Worm (Caenorhabditis elegans) whole organism, L4/young adult: Measurements from ENCODE around the gene zip-3.

Experiments used
- W03F9.2 ChIP-seq: fragments of 150-350 bp; optimal IDR thresholded peaks from 2 replicates; lab custom pipeline; 2014; ENCODE audit warnings: missing biosample characterization, missing genetic modification characterization
- dao-5 ChIP-seq: sonication (generic microtip); optimal IDR thresholded peaks from 2 replicates; lab custom pipeline; 2016; ENCODE audit warnings: missing genotype, missing genetic modification characterization, moderate library complexity, missing compliant biosample characterization
- him-1 ChIP-seq: sonication (generic microtip); optimal IDR thresholded peaks from 2 replicates; lab custom pipeline; 2016; ENCODE audit warnings: missing genotype, missing genetic modification reagents, missing genetic modification characterization, missing compliant biosample characterization

Gene zip-3

DNA sequence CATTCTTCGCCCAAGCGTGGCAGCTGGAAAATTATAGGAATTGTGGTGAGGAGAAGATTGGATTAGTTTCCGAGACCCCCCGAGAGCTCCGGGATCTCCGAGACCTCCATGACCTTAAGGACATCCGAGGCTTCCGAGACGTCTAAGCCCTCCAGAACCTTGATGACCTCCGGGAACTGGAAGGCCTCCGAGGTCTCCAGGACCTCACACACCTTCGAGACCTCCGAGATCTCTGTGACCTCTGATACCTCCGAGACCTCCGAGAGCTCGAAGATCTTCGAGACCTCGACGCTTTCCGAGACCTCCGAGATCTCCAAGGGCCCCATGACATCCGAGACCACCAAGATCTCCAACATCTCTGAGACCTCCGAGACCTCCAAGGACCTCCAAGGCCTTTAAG, 25.0 kb upstream of the zip-3 start:
- no peak for TF ChIP-seq him-1
- no peak for TF ChIP-seq W03F9.2 (tag; lab: Kevin White, UChicago)
- no peak for TF ChIP-seq dao-5

DNA sequence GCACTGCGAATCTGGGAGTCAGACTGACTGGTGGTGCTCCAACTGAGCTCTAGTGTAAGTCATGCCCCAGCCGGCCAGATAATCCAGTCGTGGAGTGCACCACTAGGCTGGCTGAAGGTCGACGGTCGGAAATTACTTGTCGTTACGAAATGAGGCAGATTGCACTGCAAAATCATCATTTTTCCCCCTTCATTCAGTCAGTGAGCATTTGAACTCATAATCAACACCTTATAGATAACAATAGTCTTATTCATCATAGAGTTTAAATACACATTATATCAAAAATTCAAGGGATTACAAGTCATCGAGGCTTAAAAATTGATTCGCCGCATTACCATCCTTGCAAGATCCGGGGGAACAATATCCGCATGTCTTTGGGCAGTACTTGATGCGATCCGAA, 24.6 kb upstream of the zip-3 start:
- no peak for TF ChIP-seq W03F9.2 (tag; lab: Kevin White, UChicago)
- no peak for TF ChIP-seq him-1
- no peak for TF ChIP-seq dao-5

DNA sequence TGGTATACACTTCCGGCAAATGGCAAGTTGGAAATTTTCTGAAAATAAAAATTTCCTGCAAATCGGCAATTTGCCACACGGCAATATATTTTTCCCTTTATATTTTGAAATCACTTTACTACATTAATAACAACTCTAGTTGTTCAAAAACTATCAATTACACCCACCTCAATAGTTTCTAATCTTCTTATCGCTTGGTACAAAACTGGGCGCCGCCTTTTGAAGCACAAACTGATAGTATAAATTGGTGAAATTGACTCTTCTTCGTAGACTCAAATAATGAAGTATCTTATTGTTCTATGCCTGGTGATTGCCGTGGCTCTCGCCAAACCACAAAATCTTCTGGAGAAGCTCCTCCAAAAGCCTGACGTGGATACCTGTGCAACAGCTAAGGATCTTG, 23.8 kb upstream of the zip-3 start, which contains the start of gene Y39G8B.9:
TSS of gene Y39G8B.9 (plus strand) at position 269 of the 400 bp plus-strand sequence.
- TF ChIP-seq dao-5 (no peak), him-1 (no peak), W03F9.2 (tag; lab: Kevin White, UChicago) (no peak)

DNA sequence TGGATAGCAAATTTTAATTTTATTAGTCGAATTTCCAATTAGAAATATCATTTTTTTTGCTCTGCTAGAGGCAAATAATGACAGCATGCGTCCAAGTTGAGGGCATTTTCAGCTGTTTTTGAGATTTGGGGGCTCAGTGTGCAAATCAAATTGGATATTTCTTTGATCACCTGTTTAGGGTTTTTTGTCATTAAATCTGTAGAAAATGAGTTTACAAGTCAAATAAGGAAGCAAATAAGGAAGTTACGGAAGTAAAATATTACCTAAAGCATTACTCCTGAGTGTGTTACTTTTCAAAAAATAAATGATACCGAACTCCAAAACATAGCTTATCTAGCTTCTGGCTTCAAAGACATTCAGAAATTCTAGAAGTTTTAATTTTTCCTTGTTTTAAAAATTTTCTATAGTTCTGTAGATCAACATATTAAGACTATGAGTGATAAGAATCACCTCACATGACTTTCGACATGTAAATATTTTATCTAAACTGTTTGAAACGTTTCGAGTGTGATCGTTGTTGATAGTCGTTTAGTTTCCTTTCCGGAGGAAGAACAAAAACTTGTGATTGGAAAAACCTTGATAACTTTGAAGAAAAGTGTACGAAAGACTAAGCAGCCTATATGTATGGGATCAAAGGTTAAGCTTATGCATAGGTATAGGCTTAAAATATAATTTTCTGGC, 22.7 kb upstream of the zip-3 start, which contains the start of gene sre-48:
TSS of gene sre-48 (minus strand) at position 51 of the 681 bp plus-strand sequence.
- TF ChIP-seq dao-5, result no peak
- TF ChIP-seq him-1, result no peak
- TF ChIP-seq W03F9.2 (tag; lab: Kevin White, UChicago), result no peak

DNA sequence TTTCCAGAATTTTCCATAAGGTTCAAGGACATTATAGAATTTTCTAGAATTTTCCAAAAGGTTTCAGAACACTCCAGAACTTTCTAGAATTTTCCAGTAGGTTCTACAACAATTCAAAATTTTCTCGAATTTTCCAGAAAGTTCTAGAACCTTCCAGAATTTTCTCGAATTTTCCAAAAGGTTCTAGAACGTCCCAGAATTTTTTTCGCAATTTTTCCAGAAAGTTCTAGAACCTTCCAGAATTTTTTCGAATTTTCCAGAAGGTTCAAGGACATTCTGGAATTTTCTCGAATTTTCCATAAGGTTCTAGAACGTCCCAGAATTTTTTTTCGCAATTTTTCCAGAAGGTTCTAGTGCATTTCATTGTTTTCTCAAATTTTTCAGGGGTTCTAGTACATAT, 20.4 kb upstream of the zip-3 start:
- TF ChIP-seq him-1 (no peak), W03F9.2 (tag; lab: Kevin White, UChicago) (no peak), dao-5 (no peak)

DNA sequence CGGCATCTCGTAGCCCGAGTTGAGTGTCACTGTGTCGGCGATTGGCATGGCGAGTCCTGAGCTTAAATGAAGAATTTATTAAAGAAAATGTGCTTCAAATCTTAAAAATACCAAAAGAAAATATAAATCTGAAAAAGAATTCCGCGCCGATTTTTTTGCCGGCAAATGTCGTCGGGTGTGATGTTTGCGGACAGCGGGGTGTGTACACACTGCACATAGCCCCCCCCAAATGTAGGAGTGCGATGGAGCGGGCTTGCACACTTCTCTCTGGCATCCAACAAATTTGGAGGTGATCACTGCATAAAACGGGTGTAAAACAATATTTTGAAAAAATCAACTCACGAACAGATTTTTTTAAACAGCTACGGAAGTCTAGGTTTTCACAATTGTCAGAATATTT, 18.9 kb upstream of the zip-3 start, which contains the start of gene Y39G8B.2:
TSS of gene Y39G8B.2 (minus strand) at position 61 of the 400 bp plus-strand sequence.
- TF ChIP-seq him-1 (no peak), W03F9.2 (tag; lab: Kevin White, UChicago) (no peak), dao-5 (no peak)

DNA sequence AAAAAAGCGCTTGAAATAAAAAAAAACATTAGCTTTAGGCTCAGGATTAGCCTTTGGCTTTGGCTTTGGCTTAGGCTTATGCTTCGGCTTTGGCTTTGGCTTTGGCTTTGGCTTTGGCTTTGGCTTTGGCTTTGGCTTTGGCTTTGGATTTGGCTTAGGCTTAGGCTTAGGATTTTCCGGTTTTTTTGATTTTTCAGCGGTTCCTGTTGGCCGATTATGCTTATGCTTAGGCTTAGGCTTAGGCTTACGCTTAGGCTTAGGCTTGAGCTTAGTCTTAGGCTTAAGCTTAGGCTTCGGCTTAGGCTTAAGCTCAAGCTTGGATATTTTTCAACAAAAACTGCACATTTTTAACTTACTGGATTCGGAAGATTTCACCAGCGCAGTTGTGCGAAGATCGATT, 16.9 kb upstream of the zip-3 start:
- no peak for TF ChIP-seq dao-5
- TF ChIP-seq him-1, result no peak
- TF ChIP-seq W03F9.2 (tag; lab: Kevin White, UChicago), result no peak

DNA sequence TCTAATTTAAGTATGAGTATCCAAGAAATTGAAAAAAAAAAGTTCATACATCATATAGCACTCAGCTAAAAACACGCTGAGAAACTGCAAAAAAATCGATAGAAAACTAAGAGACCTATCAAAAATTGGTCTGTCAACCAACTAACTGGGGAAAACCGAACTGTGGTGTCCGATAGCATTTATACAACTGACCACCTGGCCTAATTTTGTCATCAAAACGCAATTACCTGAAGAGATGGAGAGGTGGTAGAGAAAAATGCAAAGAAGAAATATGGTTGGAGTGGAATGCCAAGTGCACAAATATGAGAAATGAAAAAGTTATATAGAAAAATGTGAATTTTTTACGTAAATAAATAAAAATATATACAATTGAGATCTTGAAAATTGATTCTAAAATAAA, 16.3 kb upstream of the zip-3 start, which contains the start of gene Y39G8B.1:
TSS of gene Y39G8B.1 (minus strand) at position 299 of the 400 bp plus-strand sequence.
- TF ChIP-seq dao-5 (no peak), W03F9.2 (tag; lab: Kevin White, UChicago) (peak; percentile 27)

DNA sequence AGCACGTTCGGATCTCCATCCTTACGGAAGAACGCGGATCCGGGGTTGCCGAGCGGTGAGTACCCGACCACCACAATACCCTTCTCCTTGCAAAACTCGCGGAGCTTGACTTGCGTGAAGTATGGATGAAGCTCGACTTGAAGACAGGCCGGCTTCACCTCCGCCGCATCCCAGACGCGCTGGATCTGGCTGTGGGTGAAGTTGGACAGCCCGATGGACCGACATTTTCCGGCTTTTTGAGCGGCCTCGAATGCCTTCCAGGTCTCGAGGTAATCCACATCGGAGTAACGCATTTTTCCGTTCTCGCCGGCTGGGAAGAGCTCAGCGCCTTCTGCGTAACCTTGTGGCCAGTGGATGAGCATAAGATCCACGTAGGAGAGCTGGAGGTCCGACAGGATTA, 14.9 kb upstream of the zip-3 start:
- TF ChIP-seq W03F9.2 (tag; lab: Kevin White, UChicago) (no peak), him-1 (no peak), dao-5 (no peak)

DNA sequence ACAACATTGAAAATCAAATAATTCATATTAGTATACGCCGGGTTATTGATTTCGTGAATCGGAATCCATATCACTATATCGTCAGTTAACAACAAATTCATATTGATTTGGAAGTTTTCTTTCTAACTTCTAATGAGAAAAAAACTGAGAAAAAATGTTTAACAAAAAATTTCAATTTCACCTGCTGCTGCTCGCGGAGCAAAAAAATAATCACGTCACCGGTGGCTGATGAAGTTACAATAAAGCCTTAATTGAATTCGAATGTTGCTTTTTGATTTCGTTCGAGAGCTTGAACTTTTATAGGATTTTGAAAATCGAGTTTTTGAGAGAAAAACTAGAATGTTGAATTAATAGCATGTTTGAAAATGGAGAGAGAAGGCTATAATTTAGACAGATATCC, 11.7 kb upstream of the zip-3 start, which contains the start of gene sre-43:
TSS of gene sre-43 (minus strand) at position 101 of the 400 bp plus-strand sequence.
- no peak for TF ChIP-seq him-1
- TF ChIP-seq W03F9.2 (tag; lab: Kevin White, UChicago), result no peak
- TF ChIP-seq dao-5, result no peak

DNA sequence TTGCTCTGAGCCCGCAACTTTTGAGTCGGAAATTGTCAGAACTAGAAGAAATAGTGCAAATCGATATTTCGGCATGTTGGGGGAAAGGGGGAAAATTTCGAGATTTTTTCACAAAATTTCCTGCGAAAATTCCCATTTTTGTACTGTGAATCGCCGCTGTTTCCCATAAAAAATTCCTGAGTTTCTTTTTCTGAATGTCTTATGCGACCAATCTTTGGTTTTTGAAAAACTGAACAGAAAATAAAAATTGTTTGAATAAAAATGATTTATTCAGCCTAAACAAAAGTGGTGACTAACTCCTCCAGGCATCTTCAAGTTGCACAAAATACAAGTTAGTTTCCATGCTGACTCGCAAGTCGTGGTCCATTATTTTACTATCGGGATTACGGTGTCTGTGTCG, 9.0 kb upstream of the zip-3 start, which contains the start of gene W07G1.7:
TSS of gene W07G1.7 (minus strand) at position 101 of the 400 bp plus-strand sequence.
- TF ChIP-seq W03F9.2 (tag; lab: Kevin White, UChicago) (no peak), him-1 (no peak), dao-5 (no peak)

DNA sequence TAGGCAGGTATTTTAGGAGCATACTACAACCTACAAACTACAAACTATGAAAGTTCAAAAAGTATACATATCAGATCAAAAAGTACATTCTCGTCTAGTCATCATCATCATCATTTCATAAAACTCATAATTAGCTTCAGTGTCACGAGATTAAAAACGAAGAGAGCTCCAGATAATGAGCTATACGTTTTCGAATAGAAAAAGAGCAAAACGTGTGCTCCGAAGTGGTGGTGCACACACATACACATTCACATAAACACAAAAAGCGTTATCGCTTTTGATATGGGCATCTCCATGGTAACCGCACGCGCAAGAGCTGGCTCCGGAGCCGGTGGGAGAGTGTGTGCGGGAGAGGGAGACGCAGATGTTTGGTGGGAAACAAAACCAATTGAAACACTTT, 7.1 kb upstream of the zip-3 start:
- no peak for TF ChIP-seq W03F9.2 (tag; lab: Kevin White, UChicago)
- TF ChIP-seq him-1, result no peak
- TF ChIP-seq dao-5, result no peak

DNA sequence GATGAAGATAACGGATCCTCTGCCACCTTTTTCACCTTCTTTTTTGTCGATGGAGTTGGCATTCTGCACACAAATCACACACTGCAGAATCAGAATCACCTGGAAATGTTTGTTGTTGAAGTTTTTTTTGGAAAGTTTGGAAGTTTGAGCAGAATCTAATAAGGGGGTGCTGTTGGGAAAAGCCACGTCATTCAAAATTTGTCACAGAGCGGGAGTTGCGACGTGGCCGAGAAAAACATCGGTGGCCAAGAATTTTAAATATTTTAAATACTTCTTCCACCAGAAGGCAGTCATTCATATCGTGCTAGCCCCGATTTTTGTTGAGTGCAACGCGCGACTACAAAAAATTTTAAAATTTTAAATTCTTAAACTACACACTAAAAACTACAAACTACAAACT, 5.1 kb upstream of the zip-3 start, which contains the start of gene rpi-1:
TSS of gene rpi-1 (minus strand) at position 101 of the 400 bp plus-strand sequence.
- TF ChIP-seq W03F9.2 (tag; lab: Kevin White, UChicago) (no peak), dao-5 (no peak), him-1 (no peak)

DNA sequence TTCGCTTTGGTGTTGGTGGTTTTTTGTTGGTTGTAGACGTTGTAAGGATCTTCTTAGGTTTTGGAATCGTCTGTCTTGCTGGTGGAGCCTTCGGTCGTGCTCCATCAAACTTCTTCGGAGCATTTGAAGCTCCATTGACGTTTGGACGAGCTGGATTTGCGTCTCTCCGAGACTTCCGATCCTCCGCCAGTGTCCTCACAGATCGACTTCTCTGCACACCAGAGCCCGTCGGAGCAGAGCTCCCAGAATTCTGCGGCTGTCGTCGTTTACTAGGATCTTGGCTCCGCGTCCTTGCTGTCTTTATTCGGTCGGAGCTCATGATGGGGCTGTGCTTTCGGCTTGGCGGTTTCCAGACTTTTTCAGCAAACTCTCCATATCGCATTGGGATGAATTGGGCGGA, 4.3 kb upstream of the zip-3 start:
- TF ChIP-seq him-1 (no peak), dao-5 (no peak), W03F9.2 (tag; lab: Kevin White, UChicago) (no peak)

DNA sequence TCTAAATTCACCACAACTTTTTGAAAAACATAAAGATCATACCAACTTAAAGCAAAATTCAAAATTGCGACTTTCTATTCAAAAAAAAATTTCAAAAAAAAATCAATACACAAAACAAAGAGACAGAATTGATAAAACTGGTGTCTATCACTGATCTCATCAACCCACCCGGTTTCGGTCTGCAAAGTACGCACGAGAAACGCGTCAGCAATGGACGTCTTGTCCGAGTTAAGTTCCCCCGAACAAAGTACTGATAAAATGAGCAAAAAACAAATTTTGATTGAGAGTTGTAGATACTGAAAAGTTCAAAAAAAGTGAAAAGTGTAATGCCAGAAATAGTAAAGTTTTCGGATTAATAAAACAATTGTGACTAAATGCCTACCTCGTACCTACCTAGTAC, 1.1 kb upstream of the zip-3 start:
- TF ChIP-seq W03F9.2 (tag; lab: Kevin White, UChicago), result no peak
- TF ChIP-seq him-1, result no peak
- no peak for TF ChIP-seq dao-5
